Worm (Caenorhabditis elegans): ENCODE measurements around the gene exos-4.1.

Gene exos-4.1

ce11 chrIV:13080185-13080584, 18.6 kb upstream of the exos-4.1 start:
- TF ChIP-seq unc-62 (GFP tag; optimal IDR thresholded peaks at IDR 0.05) = no peak

DNA sequence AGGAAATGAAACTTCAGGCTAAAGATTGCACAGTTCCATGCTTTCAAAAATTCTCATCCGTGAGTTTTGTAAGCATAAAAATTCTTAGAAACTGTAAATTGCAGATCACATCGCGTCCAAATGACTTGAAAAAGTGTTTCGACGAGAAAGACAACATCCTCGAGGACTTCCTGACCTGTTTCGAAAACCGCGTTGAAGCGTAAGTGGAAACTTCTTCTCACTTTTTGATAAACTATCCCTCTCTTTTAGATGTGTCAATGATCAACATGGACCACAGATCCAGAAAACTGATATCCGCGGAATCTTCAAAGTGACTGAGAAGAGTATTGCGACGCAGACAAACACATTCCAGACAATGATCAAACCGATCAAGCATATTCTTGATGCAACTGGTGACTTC, 17.9 kb upstream of the exos-4.1 start:
- no peak for TF ChIP-seq unc-62 (GFP tag; optimal IDR thresholded peaks at IDR 0.05)

ce11 chrIV:13082106-13082505, 16.7 kb upstream of the exos-4.1 start:
- TF ChIP-seq unc-62 (GFP tag; optimal IDR thresholded peaks at IDR 0.05) = no peak

ce11 chrIV:13082836-13083763, 15.7 kb upstream of the exos-4.1 start:
- TF ChIP-seq unc-62 (GFP tag; optimal IDR thresholded peaks at IDR 0.05) = no peak

ce11 chrIV:13085675-13086074, 13.1 kb upstream of the exos-4.1 start:
- no peak for TF ChIP-seq unc-62 (GFP tag; optimal IDR thresholded peaks at IDR 0.05)

DNA sequence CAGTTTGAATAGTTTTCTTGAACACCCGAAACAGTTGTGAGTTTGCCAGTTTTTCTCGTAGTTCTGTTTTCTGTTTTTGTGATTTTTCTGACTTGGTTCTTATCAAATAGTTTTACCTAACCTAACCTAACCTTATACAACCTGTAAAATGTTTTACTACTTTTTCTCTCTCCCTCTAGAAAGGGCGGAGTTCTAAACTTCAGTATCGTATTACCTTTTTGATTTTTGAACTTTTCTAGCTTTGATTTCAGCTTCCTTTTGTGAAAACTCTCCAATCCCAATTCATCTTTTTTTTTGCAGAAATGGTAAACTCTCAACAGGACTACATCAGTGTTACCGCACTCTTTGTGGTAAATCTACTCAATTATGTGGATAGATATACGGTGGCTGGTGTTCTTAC, 12.1 kb upstream of the exos-4.1 start, which contains the start of gene spin-2:
TSS of gene spin-2 (plus strand) at position 301 of the 400 bp plus-strand sequence.
- no peak for TF ChIP-seq unc-62 (GFP tag; optimal IDR thresholded peaks at IDR 0.05)

DNA sequence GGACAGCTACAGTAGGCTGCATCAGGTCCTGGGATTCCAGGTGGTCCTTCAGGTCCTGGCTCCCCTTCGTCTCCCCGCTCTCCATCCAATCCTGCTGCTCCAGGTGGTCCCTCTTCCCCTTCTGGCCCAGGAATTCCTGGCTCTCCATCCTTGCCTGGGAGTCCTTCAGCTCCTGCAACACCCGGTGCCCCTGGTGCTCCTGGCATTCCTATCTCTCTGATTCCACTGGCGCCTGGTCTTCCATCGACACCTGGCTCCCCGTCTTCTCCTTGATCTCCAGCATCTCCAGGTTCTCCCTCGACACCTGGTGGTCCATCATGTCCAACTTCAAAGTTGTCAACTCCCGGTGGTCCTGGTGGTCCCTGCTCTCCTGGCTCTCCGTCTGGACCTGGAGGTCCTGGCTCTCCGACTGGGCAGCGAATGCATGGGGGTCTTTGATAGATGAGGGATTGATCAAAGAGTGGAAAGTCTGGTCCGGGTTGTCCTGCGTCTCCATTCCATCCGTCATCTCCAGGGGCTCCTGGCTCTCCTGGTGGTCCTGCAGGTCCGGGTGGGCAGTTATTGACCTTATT, 9.0 kb upstream of the exos-4.1 start:
- TF ChIP-seq unc-62 (GFP tag; optimal IDR thresholded peaks at IDR 0.05) = no peak

ce11 chrIV:13090967-13091366, 7.8 kb upstream of the exos-4.1 start, which contains the start of gene col-132:
Gene col-132 (minus strand): TSS chrIV:13091067.
- no peak for TF ChIP-seq unc-62 (GFP tag; optimal IDR thresholded peaks at IDR 0.05)

ce11 chrIV:13093677-13094076, 5.1 kb upstream of the exos-4.1 start, which contains the start of the genes prcc-1 and C39E9.12:
Gene prcc-1 (minus strand): TSS chrIV:13093795.
Gene C39E9.12 (plus strand): TSS chrIV:13094007.
- TF ChIP-seq unc-62 (GFP tag; optimal IDR thresholded peaks at IDR 0.05) = no peak

ce11 chrIV:13095462-13095861, 3.3 kb upstream of the exos-4.1 start, which contains the start of gene rfc-3:
Gene rfc-3 (plus strand): TSS chrIV:13095762.
- TF ChIP-seq unc-62 (GFP tag; optimal IDR thresholded peaks at IDR 0.05) = no peak

- TF ChIP-seq unc-62 (GFP tag; optimal IDR thresholded peaks at IDR 0.05) = no peak
These were observed 2.0 kb upstream of the exos-4.1 start for ce11 chrIV:13096778-13097177.

DNA sequence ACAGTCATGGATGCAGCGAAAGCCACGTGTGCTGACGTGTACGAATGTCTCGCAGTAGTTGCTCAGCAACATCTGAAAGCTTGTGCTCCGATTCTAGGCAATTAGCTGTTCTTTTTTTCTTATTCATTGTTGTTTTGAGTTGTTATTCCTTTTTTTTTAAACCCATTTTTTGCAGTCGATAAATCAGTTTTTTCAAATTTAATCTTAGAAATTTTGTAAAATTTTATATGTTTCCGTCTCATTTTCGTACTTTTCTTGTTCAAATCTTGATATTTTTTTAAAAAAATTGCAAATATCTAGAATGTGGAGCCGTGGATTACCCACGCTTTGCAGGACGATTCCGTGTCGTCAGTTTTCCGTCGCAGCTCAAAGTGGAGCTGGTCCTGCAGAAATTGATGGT, 1.6 kb downstream of the exos-4.1 start, which contains the start of gene fask-1:
TSS of gene fask-1 (plus strand) at position 301 of the 400 bp plus-strand sequence.
- no peak for TF ChIP-seq unc-62 (GFP tag; optimal IDR thresholded peaks at IDR 0.05)

- TF ChIP-seq unc-62 (GFP tag; optimal IDR thresholded peaks at IDR 0.05) = no peak
These were observed 6.1 kb downstream of the exos-4.1 start, which contains the start of gene rde-11 for ce11 chrIV:13104900-13105299. Gene rde-11 (plus strand): TSS chrIV:13105200.

ce11 chrIV:13107359-13107758, 8.6 kb downstream of the exos-4.1 start, which contains the start of gene B0564.2:
Gene B0564.2 (plus strand): TSS chrIV:13107659.
- no peak for TF ChIP-seq unc-62 (GFP tag; optimal IDR thresholded peaks at IDR 0.05)

- TF ChIP-seq unc-62 (GFP tag; optimal IDR thresholded peaks at IDR 0.05) = no peak
These were observed 9.6 kb downstream of the exos-4.1 start for ce11 chrIV:13108430-13108829.

DNA sequence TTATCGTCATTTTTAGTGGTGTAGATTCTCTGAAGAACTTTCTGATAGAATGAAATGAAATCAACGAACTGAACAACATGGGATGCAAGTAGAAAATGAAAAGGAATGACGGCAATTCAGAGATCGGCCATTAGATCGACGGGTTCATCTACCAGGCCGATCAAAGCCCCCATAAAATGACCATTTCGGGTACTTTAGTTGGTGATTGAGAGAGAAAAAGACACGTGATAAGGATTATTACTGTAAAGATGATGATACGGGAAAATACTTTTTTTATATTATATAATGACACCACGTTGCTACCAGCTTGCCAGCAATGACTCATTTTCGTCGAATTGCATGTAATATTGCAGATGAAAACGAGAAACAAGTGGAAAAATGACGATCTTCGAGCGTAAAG, 11.0 kb downstream of the exos-4.1 start, which contains the start of gene best-1:
TSS of gene best-1 (minus strand) at position 29 of the 400 bp plus-strand sequence.
- no peak for TF ChIP-seq unc-62 (GFP tag; optimal IDR thresholded peaks at IDR 0.05)

Data from whole organism, dauer.